Worm (Caenorhabditis elegans): ENCODE data around the gene R08F11.7.

R08F11.7 gene

DNA sequence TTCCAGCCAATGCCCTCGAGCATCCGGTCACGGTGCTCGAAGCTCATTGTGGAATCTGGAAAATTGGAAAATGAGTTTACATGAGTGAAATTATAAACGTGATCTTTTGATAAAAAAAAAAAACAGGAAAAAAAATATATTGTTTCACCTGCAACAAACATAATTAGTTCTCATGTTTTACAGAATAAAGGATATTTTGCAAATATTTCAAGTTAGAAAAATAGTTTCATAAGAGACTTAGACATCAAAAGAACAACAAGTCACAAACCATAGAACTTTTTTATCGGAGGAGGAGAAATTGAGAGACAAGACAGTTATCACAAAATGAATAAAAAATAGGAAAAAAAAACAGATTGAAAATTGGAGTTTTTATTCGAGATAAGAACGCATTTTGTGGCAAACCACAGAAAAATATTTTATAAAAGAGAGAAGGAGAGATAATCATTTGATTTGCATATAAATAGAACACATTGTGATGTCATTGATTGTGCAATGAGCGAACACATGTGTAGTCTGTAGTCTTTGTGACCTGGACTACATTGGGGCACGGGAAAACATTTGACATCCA is 5.6 kb upstream of the R08F11.7 start, which contains the start of gene R08F11.1:
Gene R08F11.1, minus strand, starts transcription at position 51 of the 568 bp plus-strand sequence.
- TF ChIP-seq W03F9.2 (tag; optimal IDR thresholded peaks at IDR 0.05) (no peak), dao-5 (tag; optimal IDR thresholded peaks at IDR 0.05) (no peak), him-1 (tag; optimal IDR thresholded peaks at IDR 0.05) (no peak)

DNA sequence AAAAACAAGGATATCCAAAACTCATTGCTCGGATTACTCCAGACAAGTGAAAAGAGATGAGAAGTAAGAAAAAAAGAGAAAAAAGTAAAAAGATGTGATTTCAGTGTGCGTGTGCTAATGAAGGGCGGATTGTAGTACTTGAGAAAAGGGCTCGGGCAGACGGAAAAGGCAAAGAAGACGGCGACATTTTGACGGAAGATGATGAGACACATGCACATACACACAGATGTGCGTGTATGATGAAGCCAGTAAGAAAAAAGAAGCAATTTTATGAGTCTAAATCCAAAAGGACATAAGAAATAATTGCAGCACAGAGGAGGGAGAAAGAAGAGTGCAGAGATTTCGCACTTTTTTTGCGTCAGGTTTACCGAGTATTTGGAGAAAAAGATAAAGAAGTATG is 1.3 kb upstream of the R08F11.7 start:
- TF ChIP-seq W03F9.2 (tag; optimal IDR thresholded peaks at IDR 0.05) (no peak), him-1 (tag; optimal IDR thresholded peaks at IDR 0.05) (no peak), dao-5 (tag; optimal IDR thresholded peaks at IDR 0.05) (no peak)

DNA sequence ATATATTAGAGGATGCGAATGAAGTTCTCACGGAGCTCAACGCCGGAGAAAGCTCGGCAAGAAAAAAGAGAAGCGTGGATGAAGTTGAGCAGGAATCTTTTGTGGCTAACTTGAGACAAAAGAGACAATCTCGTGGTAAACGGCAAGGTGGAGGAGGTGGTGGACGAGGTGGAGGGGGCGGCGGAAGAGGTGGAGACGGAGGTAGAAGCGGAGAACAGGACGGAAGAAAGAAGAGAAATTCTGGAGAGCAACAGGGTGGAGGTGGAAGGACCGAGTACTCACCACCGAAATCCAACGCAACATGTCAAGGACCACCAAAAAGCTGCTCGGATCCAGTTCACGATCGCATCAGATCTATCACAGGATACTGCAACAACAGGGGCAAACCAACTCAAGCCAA is 554 bp downstream of the R08F11.7 start:
- TF ChIP-seq dao-5 (tag; optimal IDR thresholded peaks at IDR 0.05) (no peak), W03F9.2 (tag; optimal IDR thresholded peaks at IDR 0.05) (no peak), him-1 (tag; optimal IDR thresholded peaks at IDR 0.05) (no peak)

DNA sequence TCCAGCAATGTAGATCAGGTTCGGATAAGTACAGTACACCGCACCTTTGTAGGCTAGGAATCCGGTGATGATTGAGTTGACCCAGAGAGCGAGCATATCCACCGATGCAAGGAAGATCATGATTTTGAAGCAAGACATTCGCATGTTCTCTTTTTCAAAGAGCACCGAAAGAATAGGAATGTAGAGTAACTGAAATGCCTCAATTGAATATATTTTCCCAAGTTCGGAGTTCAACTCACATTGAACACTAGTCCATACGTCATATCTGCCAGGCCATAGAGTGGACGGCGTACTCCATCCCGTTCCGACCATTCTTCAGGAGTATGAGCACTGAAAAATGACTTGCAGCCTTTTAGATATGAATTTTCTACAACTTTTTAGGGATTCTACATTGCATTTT is 9.9 kb downstream of the R08F11.7 start:
- no peak for TF ChIP-seq him-1 (tag; optimal IDR thresholded peaks at IDR 0.05)
- no peak for TF ChIP-seq W03F9.2 (tag; optimal IDR thresholded peaks at IDR 0.05)
- no peak for TF ChIP-seq dao-5 (tag; optimal IDR thresholded peaks at IDR 0.05)

DNA sequence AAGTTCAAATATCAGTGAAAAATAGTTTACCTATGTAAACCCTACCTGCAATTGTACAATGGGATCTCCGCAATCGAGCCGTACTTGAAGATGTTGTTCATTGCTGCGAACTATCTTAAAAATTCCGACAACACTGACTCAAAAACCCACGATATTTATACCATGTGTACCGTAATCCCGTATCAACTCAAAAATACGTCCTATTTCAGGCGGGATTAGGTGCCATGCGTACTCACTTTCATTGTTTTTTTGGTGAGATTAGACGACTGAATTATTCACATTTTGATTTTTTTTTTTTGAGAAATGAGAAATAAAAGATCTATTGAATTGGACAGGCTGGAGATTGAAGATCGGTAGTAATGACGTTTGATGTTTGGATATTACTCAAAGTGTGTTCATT is 10.5 kb downstream of the R08F11.7 start, which contains the start of gene srt-30:
Gene srt-30, minus strand, starts transcription at position 101 of the 400 bp plus-strand sequence.
- TF ChIP-seq W03F9.2 (tag; optimal IDR thresholded peaks at IDR 0.05) (no peak), dao-5 (tag; optimal IDR thresholded peaks at IDR 0.05) (no peak), him-1 (tag; optimal IDR thresholded peaks at IDR 0.05) (no peak)

DNA sequence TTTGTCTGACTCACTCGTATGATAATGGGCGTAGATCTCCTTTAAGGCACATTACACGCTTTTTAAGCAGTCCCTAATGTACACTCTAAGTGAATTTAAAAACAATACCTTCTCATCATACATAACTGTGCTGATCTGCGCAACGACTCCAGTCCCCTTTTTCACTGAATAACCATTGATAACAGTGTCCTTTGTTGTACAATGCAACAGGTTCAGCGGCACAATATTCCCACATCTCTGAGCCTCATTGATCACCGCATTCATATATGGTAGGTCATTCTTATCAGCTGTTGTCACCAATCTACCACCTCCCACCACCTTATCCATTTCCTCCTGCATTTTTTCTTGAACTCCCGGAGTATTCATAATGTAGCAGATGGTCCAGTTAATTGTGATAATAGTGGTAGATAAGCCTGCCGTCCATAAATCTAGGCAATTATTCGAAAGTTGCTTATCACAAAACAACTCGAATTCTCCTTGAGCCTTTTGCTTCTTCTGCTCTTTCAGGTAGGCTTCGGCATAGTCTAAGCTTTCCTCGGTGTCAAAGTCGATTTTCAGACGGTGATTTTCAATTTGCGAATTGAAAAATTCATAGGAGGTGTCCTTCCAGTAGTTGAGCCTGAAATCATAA is 12.0 kb downstream of the R08F11.7 start:
- TF ChIP-seq him-1 (tag; optimal IDR thresholded peaks at IDR 0.05): no peak
- no peak for TF ChIP-seq dao-5 (tag; optimal IDR thresholded peaks at IDR 0.05)
- TF ChIP-seq W03F9.2 (tag; optimal IDR thresholded peaks at IDR 0.05): no peak

DNA sequence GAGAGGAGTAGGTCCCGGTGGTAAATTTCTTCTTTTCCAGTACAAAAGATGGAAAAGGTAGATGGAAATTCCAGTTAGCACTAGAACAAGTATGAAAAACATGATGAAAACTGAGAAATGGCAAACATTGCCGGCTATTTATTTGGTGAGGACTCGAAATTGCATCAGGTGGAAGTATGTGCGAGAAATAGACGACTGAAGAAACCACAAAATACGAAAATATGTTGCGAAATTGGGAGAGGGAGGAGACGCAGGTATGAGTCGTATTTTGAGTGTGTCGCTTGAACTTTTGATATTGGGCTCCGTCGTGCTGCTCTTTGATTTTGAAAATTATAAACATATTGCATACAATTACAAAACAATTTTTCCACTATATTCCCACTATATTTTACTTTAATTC is 13.5 kb downstream of the R08F11.7 start, which contains the start of gene cyp-33C8:
Gene cyp-33C8, minus strand, starts transcription at position 200 of the 400 bp plus-strand sequence.
- TF ChIP-seq him-1 (tag; optimal IDR thresholded peaks at IDR 0.05) (no peak), W03F9.2 (tag; optimal IDR thresholded peaks at IDR 0.05) (no peak), dao-5 (tag; optimal IDR thresholded peaks at IDR 0.05) (no peak)

DNA sequence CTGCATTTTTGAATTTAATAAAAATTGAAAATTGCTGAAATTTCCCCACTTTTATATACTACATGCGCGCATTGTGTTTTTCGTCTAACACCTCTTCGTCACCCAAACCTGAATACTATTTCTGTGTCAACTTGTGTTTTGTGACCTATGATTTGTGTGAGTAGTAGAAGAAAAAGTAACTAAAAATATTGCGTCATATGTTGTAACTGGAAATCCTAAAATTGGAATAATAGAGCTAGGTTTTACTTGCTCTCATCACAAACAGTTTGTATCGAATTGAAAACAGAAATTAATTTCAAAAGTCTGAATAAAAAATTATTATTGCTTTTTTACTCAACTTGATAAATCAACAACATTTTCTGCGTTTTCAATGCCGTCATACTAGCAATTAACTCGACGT is 15.6 kb downstream of the R08F11.7 start, which contains the start of gene R08F11.4:
Gene R08F11.4, minus strand, starts transcription at position 29 of the 400 bp plus-strand sequence.
- TF ChIP-seq W03F9.2 (tag; optimal IDR thresholded peaks at IDR 0.05) (no peak), dao-5 (tag; optimal IDR thresholded peaks at IDR 0.05) (no peak), him-1 (tag; optimal IDR thresholded peaks at IDR 0.05) (no peak)

DNA sequence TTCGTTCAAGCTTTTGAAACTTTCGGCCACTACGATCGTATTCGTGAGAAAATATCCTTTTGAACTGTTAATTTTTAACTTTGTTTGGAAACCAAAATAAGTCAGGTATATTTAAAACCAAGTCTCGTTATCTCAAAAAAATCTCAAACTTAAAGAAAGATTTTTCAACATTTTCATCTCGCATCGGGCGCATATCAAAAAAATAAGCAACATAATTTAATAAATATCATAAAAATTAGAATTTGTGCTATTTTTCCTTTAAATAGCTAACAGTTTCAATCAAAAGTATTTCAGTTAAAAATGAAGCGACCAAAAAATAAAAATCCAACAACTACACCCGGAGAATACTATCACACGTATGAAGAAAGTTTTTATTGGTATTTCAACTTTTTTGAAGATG is 16.1 kb downstream of the R08F11.7 start, which contains the start of gene srw-7:
Gene srw-7, plus strand, starts transcription at position 301 of the 400 bp plus-strand sequence.
- TF ChIP-seq him-1 (tag; optimal IDR thresholded peaks at IDR 0.05) (no peak), W03F9.2 (tag; optimal IDR thresholded peaks at IDR 0.05) (no peak), dao-5 (tag; optimal IDR thresholded peaks at IDR 0.05) (no peak)

DNA sequence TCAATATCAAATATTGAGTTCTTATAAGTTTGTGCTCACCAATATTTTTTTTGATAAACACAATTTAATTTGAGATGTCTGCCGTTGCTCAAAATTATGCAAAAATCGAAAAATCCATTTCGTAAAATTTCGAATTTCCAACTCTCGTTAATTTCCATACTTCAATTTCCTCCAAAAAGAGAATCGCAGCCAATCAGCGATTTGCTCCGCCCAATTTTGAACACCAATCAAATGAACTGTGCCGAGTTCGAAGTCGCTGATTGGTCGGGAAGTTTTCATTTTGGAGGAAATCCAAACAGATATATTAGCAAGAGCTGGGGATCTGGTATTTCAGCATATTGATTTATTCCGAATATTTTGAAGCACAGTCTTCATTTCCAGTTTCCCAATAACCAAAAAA is 18.0 kb downstream of the R08F11.7 start:
- no peak for TF ChIP-seq W03F9.2 (tag; optimal IDR thresholded peaks at IDR 0.05)
- no peak for TF ChIP-seq dao-5 (tag; optimal IDR thresholded peaks at IDR 0.05)
- no peak for TF ChIP-seq him-1 (tag; optimal IDR thresholded peaks at IDR 0.05)

DNA sequence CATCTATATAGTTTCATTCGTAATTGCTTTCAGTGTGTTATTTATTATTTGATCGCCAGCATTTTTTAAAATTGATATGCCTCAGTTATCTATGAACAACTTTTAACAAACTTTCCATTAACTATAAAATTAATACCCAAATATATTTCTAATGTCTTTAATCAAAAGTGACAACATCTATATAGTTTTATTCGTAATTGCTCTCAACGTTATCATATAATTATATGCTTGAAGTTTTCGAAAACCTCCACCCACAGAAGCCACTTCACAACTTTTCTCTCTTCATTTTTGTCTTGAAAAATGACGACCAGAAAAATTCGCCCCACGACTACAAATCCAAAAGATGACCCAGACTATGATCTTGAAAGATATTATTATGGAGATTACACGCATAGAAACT is 18.5 kb downstream of the R08F11.7 start, which contains the start of gene srw-6:
Gene srw-6, plus strand, starts transcription at position 301 of the 400 bp plus-strand sequence.
- TF ChIP-seq dao-5 (tag; optimal IDR thresholded peaks at IDR 0.05) (no peak), him-1 (tag; optimal IDR thresholded peaks at IDR 0.05) (no peak), W03F9.2 (tag; optimal IDR thresholded peaks at IDR 0.05) (no peak)

DNA sequence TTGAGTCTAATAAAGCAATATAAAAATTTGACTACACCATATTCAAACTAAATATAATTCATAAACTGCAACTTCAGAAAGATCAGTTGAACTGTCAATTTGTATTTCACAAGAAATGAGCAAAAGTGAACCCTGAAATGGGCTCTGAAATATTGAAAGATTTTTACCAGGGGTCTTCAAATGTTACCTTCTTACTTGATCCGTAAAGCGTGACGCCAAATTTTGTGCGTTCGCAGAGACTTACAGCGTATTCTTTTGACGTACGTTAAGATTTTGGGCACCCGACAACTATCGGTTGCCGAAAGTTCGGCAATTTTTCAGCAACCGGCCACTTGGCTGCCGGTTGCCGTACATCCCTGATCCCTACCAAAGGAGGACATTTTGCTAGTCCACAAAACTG is 20.2 kb downstream of the R08F11.7 start:
- TF ChIP-seq W03F9.2 (tag; optimal IDR thresholded peaks at IDR 0.05) (no peak), dao-5 (tag; optimal IDR thresholded peaks at IDR 0.05) (no peak), him-1 (tag; optimal IDR thresholded peaks at IDR 0.05) (no peak)

DNA sequence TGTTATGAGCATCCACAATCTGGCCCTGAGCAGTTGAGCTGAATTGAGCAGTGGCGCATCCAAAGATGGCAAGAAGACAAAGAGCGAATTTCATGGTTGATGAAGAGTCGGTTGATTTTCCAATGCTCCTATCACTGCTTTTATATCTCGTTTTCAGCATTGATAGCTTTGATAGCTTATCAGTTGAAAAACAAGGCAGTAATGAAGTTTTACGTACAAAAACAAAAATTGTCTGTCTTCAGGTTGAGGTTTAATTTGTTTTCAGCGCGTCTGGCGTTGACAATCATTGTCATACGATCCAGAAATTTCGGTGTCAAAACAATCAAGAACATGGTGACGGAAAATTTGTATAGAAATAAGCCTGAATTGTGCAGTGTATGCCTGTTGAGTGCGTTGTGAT is 21.7 kb downstream of the R08F11.7 start, which contains the start of gene scl-13:
Gene scl-13, minus strand, starts transcription at position 101 of the 400 bp plus-strand sequence.
- TF ChIP-seq dao-5 (tag; optimal IDR thresholded peaks at IDR 0.05): no peak
- no peak for TF ChIP-seq W03F9.2 (tag; optimal IDR thresholded peaks at IDR 0.05)
- no peak for TF ChIP-seq him-1 (tag; optimal IDR thresholded peaks at IDR 0.05)

DNA sequence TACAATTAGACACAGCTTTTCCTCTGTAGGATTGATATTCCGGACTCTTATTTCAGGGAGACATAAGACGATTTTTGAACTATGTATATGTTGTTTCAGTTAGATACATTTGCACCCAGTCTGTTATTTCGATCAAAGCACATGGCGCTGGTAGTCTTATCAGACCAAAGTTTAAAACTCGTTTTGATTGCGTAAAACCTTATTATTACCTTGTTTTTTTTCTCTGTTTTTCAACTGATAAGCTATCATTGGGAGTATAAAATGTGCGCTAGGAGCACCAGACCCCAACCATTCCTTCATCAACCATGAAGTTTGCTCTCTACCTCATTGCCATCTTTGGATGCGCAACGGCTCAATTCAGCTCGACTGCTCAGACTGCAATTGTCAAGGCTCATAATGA is 22.4 kb downstream of the R08F11.7 start, which contains the start of gene scl-12:
Gene scl-12, plus strand, starts transcription at position 301 of the 400 bp plus-strand sequence.
- no peak for TF ChIP-seq W03F9.2 (tag; optimal IDR thresholded peaks at IDR 0.05)
- no peak for TF ChIP-seq dao-5 (tag; optimal IDR thresholded peaks at IDR 0.05)
- no peak for TF ChIP-seq him-1 (tag; optimal IDR thresholded peaks at IDR 0.05)
